Fruit fly (Drosophila melanogaster) whole organism, prepupa: ENCODE results near the gene CG4686.

Experiments used
- CG3919 ChIP-seq: fragments of 200-800 bp; sonication (Bioruptor generic); optimal IDR thresholded peaks from 3 replicates; lab custom pipeline; 2016; ENCODE audit warnings: missing biosample characterization, missing genetic modification characterization
- Hr39 ChIP-seq: fragments of 200-800 bp; sonication (Bioruptor generic); optimal IDR thresholded peaks from 2 replicates; lab custom pipeline; 2016; ENCODE audit warnings: missing biosample characterization, missing genetic modification characterization
- OdsH ChIP-seq: fragments of 200-800 bp; sonication (Bioruptor generic); optimal IDR thresholded peaks from 3 replicates; lab custom pipeline; 2016; ENCODE audit warnings: missing biosample characterization, missing genetic modification characterization
- eg ChIP-seq: fragments of 200-800 bp; sonication (Bioruptor generic); IDR thresholded peaks from 3 replicates; pipeline ENCODE4 v1.3.6; 2022; ENCODE audit warnings: missing biosample characterization, missing genetic modification characterization
- fd59A ChIP-seq: fragments of 200-800 bp; sonication (Bioruptor generic); optimal IDR thresholded peaks from 2 replicates; lab custom pipeline; 2017; ENCODE audit warnings: missing biosample characterization, mild to moderate bottlenecking, missing genetic modification characterization, missing genetic modification reagents

dm6 chr3R:19908863-19909343, 44.6 kb downstream of the CG4686 start:
- TF ChIP-seq CG3919 (GFP tag; lab: Kevin White, UChicago) (peak; percentile 88), eg (GFP tag; lab: Robert Waterston, UW) (peak; percentile 90), Hr39 (peak; percentile 88), OdsH (peak; percentile 87), fd59A (GFP tag; lab: Kevin White, UChicago) (peak; percentile 59)
